Worm (Caenorhabditis elegans): Measurements from ENCODE around the gene C14C6.8.

C14C6.8 gene

DNA sequence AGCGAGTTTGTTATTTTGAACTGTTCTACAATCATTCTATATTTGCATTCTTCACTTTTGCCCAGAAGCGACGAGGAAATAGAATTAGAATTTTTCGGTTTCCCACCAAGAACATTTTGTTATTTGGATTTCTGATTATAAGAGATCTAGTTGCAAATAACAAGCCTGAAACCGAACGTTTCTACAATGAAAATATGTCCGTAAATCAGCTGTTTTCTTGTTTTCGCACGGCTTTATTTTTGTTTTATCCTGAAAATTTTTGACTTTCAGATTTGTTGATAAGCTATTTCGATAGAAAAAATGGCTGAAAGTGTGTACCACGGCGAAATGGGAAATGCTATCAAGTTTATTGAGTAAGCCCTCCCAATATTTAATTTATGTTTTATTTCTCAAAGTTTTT is 25.4 kb downstream of the C14C6.8 start, which contains the start of gene srw-108:
TSS of gene srw-108 (plus strand) at position 301 of the 400 bp plus-strand sequence.
- TF ChIP-seq lin-13 (tag; optimal IDR thresholded peaks at IDR 0.05) (no peak), ztf-11 (tag; optimal IDR thresholded peaks at IDR 0.05) (no peak), nhr-76 (tag; optimal IDR thresholded peaks at IDR 0.05) (no peak), blmp-1 (tag; optimal IDR thresholded peaks at IDR 0.05) (no peak), unc-120 (tag; optimal IDR thresholded peaks at IDR 0.05; ENCODE audit: poor library complexity, severe bottlenecking) (no peak), ceh-43 (GFP tag; optimal IDR thresholded peaks at IDR 0.05) (no peak), nhr-12 (tag; optimal IDR thresholded peaks at IDR 0.05) (no peak), M03D4.4 (tag; optimal IDR thresholded peaks at IDR 0.05) (no peak), nhr-2 (tag; optimal IDR thresholded peaks at IDR 0.05) (no peak), ham-2 (GFP tag; optimal IDR thresholded peaks at IDR 0.05) (no peak)

DNA sequence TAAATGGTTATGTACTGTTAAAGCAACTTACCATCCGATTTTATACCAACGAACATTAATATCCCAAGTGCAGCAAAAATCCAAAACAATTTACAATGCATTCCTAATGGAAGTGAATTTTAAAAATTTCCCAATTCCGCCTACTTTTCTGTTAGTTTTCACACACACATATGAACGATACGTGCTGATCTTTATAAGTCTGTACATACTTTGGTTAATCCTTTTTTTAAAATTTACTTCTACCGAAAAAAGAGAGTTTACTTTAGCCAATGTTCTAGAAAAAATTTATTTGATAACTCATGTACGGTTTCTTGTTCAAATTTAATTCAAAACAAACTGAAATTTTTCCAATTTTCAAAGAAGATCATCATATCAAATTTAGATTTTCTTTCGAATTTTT is 27.9 kb downstream of the C14C6.8 start, which contains the start of gene R11G11.16:
TSS of gene R11G11.16 (minus strand) at position 101 of the 400 bp plus-strand sequence.
- TF ChIP-seq sptf-1 (tag; optimal IDR thresholded peaks at IDR 0.05) (no peak), bed-3 (GFP tag; optimal IDR thresholded peaks at IDR 0.05) (no peak), nhr-237 (tag; optimal IDR thresholded peaks at IDR 0.05) (no peak), unc-120 (tag; optimal IDR thresholded peaks at IDR 0.05; ENCODE audit: poor library complexity, severe bottlenecking) (no peak), nhr-28 (tag; optimal IDR thresholded peaks at IDR 0.05) (no peak), nhr-2 (tag; optimal IDR thresholded peaks at IDR 0.05) (no peak), nhr-12 (tag; optimal IDR thresholded peaks at IDR 0.05) (no peak), M03D4.4 (tag; optimal IDR thresholded peaks at IDR 0.05) (no peak), mab-5 (tag; optimal IDR thresholded peaks at IDR 0.05) (no peak), ceh-83 (GFP tag; optimal IDR thresholded peaks at IDR 0.05) (no peak), lin-13 (tag; optimal IDR thresholded peaks at IDR 0.05) (no peak), ceh-39 (tag; optimal IDR thresholded peaks at IDR 0.05) (no peak), drap-1 (GFP tag; optimal IDR thresholded peaks at IDR 0.05) (no peak), elt-1 (tag; optimal IDR thresholded peaks at IDR 0.05; ENCODE audit: borderline replicate concordance, insufficient read depth) (no peak), pha-4 (tag; optimal IDR thresholded peaks at IDR 0.05) (no peak), cnd-1 (tag; optimal IDR thresholded peaks at IDR 0.05) (no peak), mls-2 (tag; optimal IDR thresholded peaks at IDR 0.05) (no peak), hlh-1 (tag; optimal IDR thresholded peaks at IDR 0.05) (no peak), elt-3 (tag; optimal IDR thresholded peaks at IDR 0.05) (no peak)

DNA sequence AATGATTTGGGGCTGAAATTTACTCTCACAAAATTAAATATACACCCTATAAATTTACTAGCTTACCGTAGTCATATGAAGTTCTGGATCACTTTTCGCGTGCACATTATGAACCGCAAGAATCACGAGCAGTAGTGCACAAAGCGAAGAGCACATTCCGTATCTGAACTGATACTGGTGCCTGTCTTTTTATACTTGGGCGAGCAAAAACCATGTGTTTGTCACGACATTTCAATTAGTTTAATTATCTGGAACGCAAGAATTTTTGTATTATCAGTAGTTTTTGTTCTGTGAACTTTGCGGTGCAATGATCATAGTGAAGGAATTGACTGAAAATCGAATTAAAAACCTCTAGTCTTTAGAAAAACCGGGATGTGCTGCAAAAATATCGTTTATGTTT is 28.9 kb downstream of the C14C6.8 start, which contains the start of gene lipl-3:
TSS of gene lipl-3 (minus strand) at position 161 of the 400 bp plus-strand sequence.
- TF ChIP-seq cnd-1 (tag; optimal IDR thresholded peaks at IDR 0.05) (no peak), flh-1 (GFP tag; optimal IDR thresholded peaks at IDR 0.05) (no peak), ham-2 (GFP tag; optimal IDR thresholded peaks at IDR 0.05) (no peak), nhr-12 (tag; optimal IDR thresholded peaks at IDR 0.05) (no peak), nhr-2 (tag; optimal IDR thresholded peaks at IDR 0.05) (no peak), ztf-11 (tag; optimal IDR thresholded peaks at IDR 0.05) (no peak), sem-2 (GFP tag; optimal IDR thresholded peaks at IDR 0.05) (no peak), mab-5 (tag; optimal IDR thresholded peaks at IDR 0.05) (no peak), elt-3 (tag; optimal IDR thresholded peaks at IDR 0.05) (no peak), lsy-2 (tag; optimal IDR thresholded peaks at IDR 0.05) (no peak), ceh-83 (GFP tag; optimal IDR thresholded peaks at IDR 0.05) (no peak), nhr-76 (tag; optimal IDR thresholded peaks at IDR 0.05) (no peak), hlh-1 (tag; optimal IDR thresholded peaks at IDR 0.05) (no peak)

DNA sequence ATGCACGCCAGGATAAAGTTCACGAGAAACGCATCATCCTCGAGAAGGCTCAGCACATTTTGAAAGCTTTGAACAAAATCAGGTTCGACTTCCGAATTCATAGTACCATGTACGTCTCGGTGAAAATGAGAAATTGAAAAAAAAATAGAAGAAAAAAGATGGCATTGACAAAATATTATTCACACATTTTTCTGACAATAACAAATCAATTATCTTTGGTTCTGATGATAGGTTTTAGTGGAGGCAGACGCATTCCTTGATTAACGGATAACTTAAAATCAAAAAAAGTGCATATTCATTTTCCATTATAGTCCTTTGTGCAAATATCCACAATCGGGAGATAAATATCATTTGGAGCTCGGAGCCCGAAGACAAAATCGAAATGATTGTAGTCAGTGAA is 31.4 kb downstream of the C14C6.8 start, which contains the start of gene srw-107:
TSS of gene srw-107 (minus strand) at position 101 of the 400 bp plus-strand sequence.
- TF ChIP-seq nhr-28 (tag; optimal IDR thresholded peaks at IDR 0.05) (no peak), M03D4.4 (tag; optimal IDR thresholded peaks at IDR 0.05) (no peak), nhr-237 (tag; optimal IDR thresholded peaks at IDR 0.05) (no peak), lsy-2 (tag; optimal IDR thresholded peaks at IDR 0.05) (no peak), unc-120 (tag; optimal IDR thresholded peaks at IDR 0.05; ENCODE audit: poor library complexity, severe bottlenecking) (no peak), elt-1 (tag; optimal IDR thresholded peaks at IDR 0.05; ENCODE audit: borderline replicate concordance, insufficient read depth) (no peak), drap-1 (GFP tag; optimal IDR thresholded peaks at IDR 0.05) (no peak), sptf-1 (tag; optimal IDR thresholded peaks at IDR 0.05) (no peak), blmp-1 (tag; optimal IDR thresholded peaks at IDR 0.05) (no peak)

DNA sequence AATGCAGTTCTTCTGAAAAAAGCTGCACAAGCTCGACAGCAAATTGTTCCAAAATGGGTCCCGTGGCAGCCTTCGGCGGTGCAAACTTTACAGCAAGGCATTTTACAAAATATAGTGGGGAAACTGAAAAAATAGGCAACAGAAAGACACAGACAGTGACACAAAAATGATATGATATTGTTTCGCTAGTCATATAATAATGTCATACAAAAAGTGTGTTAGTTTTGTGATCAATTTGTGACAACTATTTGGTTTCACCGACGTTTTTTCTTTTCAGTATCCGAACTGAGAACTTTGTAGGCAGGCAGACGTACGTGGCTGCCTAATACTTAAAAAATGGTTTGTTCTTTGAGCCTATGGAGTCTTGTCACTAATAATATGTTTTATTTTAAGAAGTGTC is 33.5 kb downstream of the C14C6.8 start, which contains the start of gene nhr-210:
TSS of gene nhr-210 (minus strand) at position 101 of the 400 bp plus-strand sequence.
- TF ChIP-seq hlh-1 (tag; optimal IDR thresholded peaks at IDR 0.05): no peak
- TF ChIP-seq mab-5 (tag; optimal IDR thresholded peaks at IDR 0.05): no peak
- no peak for TF ChIP-seq ces-1 (GFP tag; optimal IDR thresholded peaks at IDR 0.05)
- TF ChIP-seq lsy-2 (tag; optimal IDR thresholded peaks at IDR 0.05): no peak
